Fruit fly (Drosophila melanogaster): ENCODE measurements around the gene Ype.

Ype gene

dm6 chrX:13368149-13368548 lies 19.1 kb downstream of the Ype start, which contains the start of gene dmrt11E (continued):
- no peak for TF ChIP-seq CG1832 (GFP tag; optimal IDR thresholded peaks at IDR 0.05)
- no peak for TF ChIP-seq B-H2 (GFP tag; optimal IDR thresholded peaks at IDR 0.05)
- no peak for TF ChIP-seq vnd (GFP tag; IDR thresholded peaks at IDR 0.05; ENCODE audit: partially characterized antibody)
- peak; percentile 29; the same call in 1 of the 2 replicates for TF ChIP-seq Atf6 (GFP tag; IDR thresholded peaks at IDR 0.05)
- peak; percentile 27 for TF ChIP-seq bcd (GFP tag; optimal IDR thresholded peaks at IDR 0.05)
- peak; percentile 37 for TF ChIP-seq CG10431 (GFP tag; optimal IDR thresholded peaks at IDR 0.05)
- no peak for TF ChIP-seq CG9609 (GFP tag; optimal IDR thresholded peaks at IDR 0.05)
- no peak for TF ChIP-seq CG7745 (tag; optimal IDR thresholded peaks at IDR 0.05)
- no peak for TF ChIP-seq CG16863 (GFP tag; optimal IDR thresholded peaks at IDR 0.05)
- TF ChIP-seq twi (tag; optimal IDR thresholded peaks at IDR 0.05) = peak; percentile 76
- TF ChIP-seq CG17612 (GFP tag; IDR thresholded peaks at IDR 0.05) = no peak; the same call in 1 of the 2 replicates
- 0 out of 2 replicates have a peak, but pooled peaks have one; percentile 32 for TF ChIP-seq ssp (GFP tag; IDR thresholded peaks at IDR 0.05)
- TF ChIP-seq CG4854 (GFP tag; optimal IDR thresholded peaks at IDR 0.05) = no peak
- no peak for TF ChIP-seq CG17802 (tag; optimal IDR thresholded peaks at IDR 0.05)
- TF ChIP-seq CG8765 (GFP tag; IDR thresholded peaks at IDR 0.05) = peak; percentile 66; the same call in 1 of the 2 replicates
- TF ChIP-seq ci (GFP tag; IDR thresholded peaks at IDR 0.05) = peak; percentile 80
- TF ChIP-seq CG8359 (GFP tag; optimal IDR thresholded peaks at IDR 0.05; ENCODE audit: borderline replicate concordance) = peak; percentile 36
- no peak for TF ChIP-seq CG13123 (GFP tag; optimal IDR thresholded peaks at IDR 0.05)
- TF ChIP-seq HmgD (GFP tag; optimal IDR thresholded peaks at IDR 0.05) = no peak
- TF ChIP-seq eve (GFP tag; optimal IDR thresholded peaks at IDR 0.05) = no peak
- TF ChIP-seq CG9817 (tag; optimal IDR thresholded peaks at IDR 0.05) = peak; percentile 49
- peak; percentile 59 for TF ChIP-seq gcm (GFP tag; optimal IDR thresholded peaks at IDR 0.05)
- peak; percentile 49; the same call in 1 of the 2 replicates for TF ChIP-seq chm (GFP tag; IDR thresholded peaks at IDR 0.05)
- TF ChIP-seq CG6791 (GFP tag; IDR thresholded peaks at IDR 0.05; ENCODE audit: partially characterized antibody) = no peak
- no peak for TF ChIP-seq br (optimal IDR thresholded peaks at IDR 0.05)
- TF ChIP-seq cwo (GFP tag; optimal IDR thresholded peaks at IDR 0.05) = no peak
- TF ChIP-seq CG4707 (GFP tag; optimal IDR thresholded peaks at IDR 0.05) = peak; percentile 35
- no peak for TF ChIP-seq CG11247 (GFP tag; IDR thresholded peaks at IDR 0.05)
- TF ChIP-seq CG8924 (tag; optimal IDR thresholded peaks at IDR 0.05) = peak; percentile 80
- no peak for TF ChIP-seq org-1 (GFP tag; optimal IDR thresholded peaks at IDR 0.05)
- no peak for TF ChIP-seq CG34376 (GFP tag; optimal IDR thresholded peaks at IDR 0.05)
- no peak for TF ChIP-seq Doc3 (GFP tag; IDR thresholded peaks at IDR 0.05; ENCODE audit: partially characterized antibody)
- TF ChIP-seq CG17829 (tag; optimal IDR thresholded peaks at IDR 0.05) = peak; percentile 86
- no peak for TF ChIP-seq rib (GFP tag; IDR thresholded peaks at IDR 0.05)
- peak; percentile 39; the same call in 1 of the 2 replicates for TF ChIP-seq Rx (GFP tag; IDR thresholded peaks at IDR 0.05)
- no peak for TF ChIP-seq Dip2 (GFP tag; IDR thresholded peaks at IDR 0.05)
- TF ChIP-seq wdn (GFP tag; IDR thresholded peaks at IDR 0.05) = no peak
- TF ChIP-seq nerfin-1 (tag; optimal IDR thresholded peaks at IDR 0.05) = peak; percentile 54
- no peak for TF ChIP-seq CG14965 (GFP tag; optimal IDR thresholded peaks at IDR 0.05; ENCODE audit: borderline replicate concordance)
- peak; percentile 73 for TF ChIP-seq CG7839 (tag; optimal IDR thresholded peaks at IDR 0.05)
- TF ChIP-seq sisA (GFP tag; IDR thresholded peaks at IDR 0.05) = peak; percentile 65
- no peak for TF ChIP-seq trh (GFP tag; optimal IDR thresholded peaks at IDR 0.05)
- TF ChIP-seq CG2712 (tag; optimal IDR thresholded peaks at IDR 0.05) = peak; percentile 86
- no peak for TF ChIP-seq CG12942 (GFP tag; optimal IDR thresholded peaks at IDR 0.05)
- TF ChIP-seq cas (GFP tag; IDR thresholded peaks at IDR 0.05) = no peak
- TF ChIP-seq pum (GFP tag; optimal IDR thresholded peaks at IDR 0.05) = no peak
- TF ChIP-seq CG11093 (GFP tag; IDR thresholded peaks at IDR 0.05) = peak; percentile 46; the same call in 1 of the 3 replicates
- TF ChIP-seq CG3065 (GFP tag; optimal IDR thresholded peaks at IDR 0.05) = no peak
- TF ChIP-seq Poxn (GFP tag; IDR thresholded peaks at IDR 0.05) = no peak
- TF ChIP-seq sens (GFP tag) = peak; percentile 79
- no peak for TF ChIP-seq CG4360 (GFP tag; IDR thresholded peaks at IDR 0.05)
- no peak for TF ChIP-seq BEAF-32 (GFP tag; optimal IDR thresholded peaks at IDR 0.05)
